Fruit fly (Drosophila melanogaster): ENCODE measurements around the gene CG9265.

- TF ChIP-seq fru (GFP tag; optimal IDR thresholded peaks at IDR 0.05): no peak
- TF ChIP-seq Sp1 (GFP tag; optimal IDR thresholded peaks at IDR 0.05): no peak
- TF ChIP-seq psq (GFP tag; optimal IDR thresholded peaks at IDR 0.05): peak; percentile 3
- TF ChIP-seq Vsx2 (GFP tag; optimal IDR thresholded peaks at IDR 0.05; ENCODE audit: partially characterized antibody): no peak
- no peak for TF ChIP-seq lola (GFP tag; optimal IDR thresholded peaks at IDR 0.05)
- TF ChIP-seq CG9705 (GFP tag; optimal IDR thresholded peaks at IDR 0.05): no peak
- no peak for TF ChIP-seq Myc (optimal IDR thresholded peaks at IDR 0.05)
- no peak for TF ChIP-seq dsf (GFP tag; optimal IDR thresholded peaks at IDR 0.05; ENCODE audit: borderline replicate concordance)
- no peak for TF ChIP-seq Abd-B (GFP tag; optimal IDR thresholded peaks at IDR 0.05)
- TF ChIP-seq GATAd (GFP tag; optimal IDR thresholded peaks at IDR 0.05): no peak
- no peak for TF ChIP-seq br (GFP tag; optimal IDR thresholded peaks at IDR 0.05)
- TF ChIP-seq CrebA (GFP tag; optimal IDR thresholded peaks at IDR 0.05; ENCODE audit: borderline replicate concordance): no peak
- TF ChIP-seq Jra (GFP tag; optimal IDR thresholded peaks at IDR 0.05): no peak
Observed at dm6 chr2L:21053623-21054022, 17.7 kb downstream of the CG9265 start.

Measured in whole organism, wandering third instar larva.